Worm (Caenorhabditis elegans): Measurements from ENCODE around the gene mct-5.

ce11 chrII:7061730-7062129 lies 36.7 kb downstream of the mct-5 start, which contains the start of gene acs-6:
- no peak for TF ChIP-seq unc-62 (GFP tag; optimal IDR thresholded peaks at IDR 0.05)
- TF ChIP-seq unc-39 (tag; optimal IDR thresholded peaks at IDR 0.05): no peak
- TF ChIP-seq ces-1 (GFP tag; optimal IDR thresholded peaks at IDR 0.05): no peak
- TF ChIP-seq lin-13 (tag; optimal IDR thresholded peaks at IDR 0.05): no peak
- no peak for TF ChIP-seq nhr-237 (tag; optimal IDR thresholded peaks at IDR 0.05)
- no peak for TF ChIP-seq pha-4 (tag; optimal IDR thresholded peaks at IDR 0.05)
- TF ChIP-seq sptf-1 (tag; optimal IDR thresholded peaks at IDR 0.05): no peak
- no peak for TF ChIP-seq lin-32 (GFP tag; optimal IDR thresholded peaks at IDR 0.05)
- no peak for TF ChIP-seq nhr-28 (tag; optimal IDR thresholded peaks at IDR 0.05)
- TF ChIP-seq ham-2 (GFP tag; optimal IDR thresholded peaks at IDR 0.05): no peak
- TF ChIP-seq lsy-2 (tag; optimal IDR thresholded peaks at IDR 0.05): no peak
- no peak for TF ChIP-seq snpc-4 (tag; optimal IDR thresholded peaks at IDR 0.05)
- no peak for TF ChIP-seq flh-1 (GFP tag; optimal IDR thresholded peaks at IDR 0.05)
